Worm (Caenorhabditis elegans) whole organism, L1 larva: ENCODE measurements around the gene F31F4.11.

Experiments
- C16A3.4 ChIP-seq: fragments of 150-350 bp; optimal IDR thresholded peaks from 2 replicates; lab custom pipeline; 2014; ENCODE audit warnings: missing biosample characterization, missing genetic modification characterization
- F16B12.6 ChIP-seq: fragments of 150-350 bp; optimal IDR thresholded peaks from 2 replicates; lab custom pipeline; 2014; ENCODE audit warnings: missing biosample characterization, missing genetic modification characterization
- ceh-82 ChIP-seq, 3 experiments: fragments of 150-350 bp in 1 of 3; sonication (generic microtip) in 2 of 3; optimal IDR thresholded peaks; 2 replicates each; lab custom pipeline; 2014 to 2017; ENCODE audit warnings: missing biosample characterization in 3 of 3, missing genetic modification characterization in 3 of 3
- ceh-88 ChIP-seq: fragments of 200-800 bp; sonication (Bioruptor generic); IDR thresholded peaks from 2 replicates; pipeline ENCODE4 v1.3.6; 2022; ENCODE audit warnings: missing genetic modification characterization, missing compliant biosample characterization
- ceh-90 ChIP-seq: sonication (generic microtip); optimal IDR thresholded peaks from 2 replicates; lab custom pipeline; 2016; ENCODE audit warnings: missing genetic modification characterization, missing compliant biosample characterization
- dsc-1 ChIP-seq: sonication (generic microtip); optimal IDR thresholded peaks from 2 replicates; lab custom pipeline; 2016; ENCODE audit warnings: mild to moderate bottlenecking, missing genetic modification characterization, missing compliant biosample characterization
- efl-1 ChIP-seq, 4 experiments: fragments of 150-350 bp; optimal IDR thresholded peaks in 3 of 4; peaks in 1 of 4; 1 replicate in 1 of 4; 2 replicates in 3 of 4; lab custom pipeline; 2014; ENCODE audit warnings: missing biosample characterization in 2 of 4, missing genetic modification characterization in 2 of 4, missing genetic modification reagents in 2 of 4
- efl-3 ChIP-seq: fragments of 200-800 bp; sonication (Bioruptor generic); optimal IDR thresholded peaks from 2 replicates; lab custom pipeline; 2018; ENCODE audit warnings: mild to moderate bottlenecking, missing genetic modification characterization, missing compliant biosample characterization
- egl-13 ChIP-seq: sonication (generic microtip); optimal IDR thresholded peaks from 2 replicates; lab custom pipeline; 2016; ENCODE audit warnings: missing genotype, missing genetic modification reagents, missing genetic modification characterization, missing compliant biosample characterization
- egl-27 ChIP-seq, 2 experiments: fragments of 150-350 bp in 1 of 2; sonication (generic microtip); optimal IDR thresholded peaks; 3 replicates each; lab custom pipeline; 2017 to 2018; ENCODE audit warnings: missing biosample characterization in 2 of 2, missing genetic modification characterization in 2 of 2, missing genetic modification reagents in 2 of 2
- elt-2 ChIP-seq: sonication (generic microtip); optimal IDR thresholded peaks from 2 replicates; lab custom pipeline; 2016; ENCODE audit warnings: missing genetic modification characterization, mild to moderate bottlenecking, inconsistent platforms, missing compliant biosample characterization, missing genetic modification reagents
- fkh-10 ChIP-seq: sonication (generic microtip); optimal IDR thresholded peaks from 2 replicates; lab custom pipeline; 2017; ENCODE audit warnings: missing biosample characterization, missing genetic modification reagents, missing genetic modification characterization
- fkh-8 ChIP-seq: sonication (generic microtip); optimal IDR thresholded peaks from 2 replicates; lab custom pipeline; 2016; ENCODE audit warnings: mild to moderate bottlenecking, missing genetic modification characterization, missing compliant biosample characterization
- fos-1 ChIP-seq: fragments of 150-350 bp; optimal IDR thresholded peaks from 2 replicates; lab custom pipeline; 2014; ENCODE audit warnings: missing biosample characterization, missing genetic modification characterization
- hlh-4 ChIP-seq: sonication (generic microtip); optimal IDR thresholded peaks from 2 replicates; lab custom pipeline; 2016; ENCODE audit warnings: mild to moderate bottlenecking, missing genetic modification characterization, missing compliant biosample characterization
- hpl-2 ChIP-seq: fragments of 150-350 bp; optimal IDR thresholded peaks from 2 replicates; lab custom pipeline; 2014; ENCODE audit warnings: missing biosample characterization, missing genetic modification reagents, missing genetic modification characterization
- isw-1 ChIP-seq: fragments of 200-800 bp; sonication (Bioruptor generic); IDR thresholded peaks from 2 replicates; pipeline ENCODE4 v1.3.6; 2022; ENCODE audit warnings: missing genetic modification characterization, missing compliant biosample characterization
- jun-1 ChIP-seq: fragments of 150-350 bp; optimal IDR thresholded peaks from 2 replicates; lab custom pipeline; 2014; ENCODE audit warnings: missing biosample characterization, missing genetic modification reagents, missing genetic modification characterization
- lin-13 ChIP-seq: fragments of 150-350 bp; optimal IDR thresholded peaks from 2 replicates; lab custom pipeline; 2014; ENCODE audit warnings: missing biosample characterization, missing genetic modification reagents, missing genetic modification characterization
- lin-35 ChIP-seq, 2 experiments: fragments of 150-350 bp; optimal IDR thresholded peaks; 2 replicates each; lab custom pipeline; 2014; ENCODE audit warnings: missing biosample characterization in 2 of 2, missing genetic modification characterization in 2 of 2, missing genetic modification reagents in 2 of 2
- lin-39 ChIP-seq: fragments of 150-350 bp; optimal IDR thresholded peaks from 2 replicates; lab custom pipeline; 2014; ENCODE audit warnings: missing biosample characterization, missing genetic modification reagents, missing genetic modification characterization
- lir-3 ChIP-seq: sonication (generic microtip); optimal IDR thresholded peaks from 2 replicates; lab custom pipeline; 2016; ENCODE audit warnings: mild to moderate bottlenecking, missing genetic modification characterization, moderate library complexity, missing compliant biosample characterization; ENCODE audit not compliant: poor library complexity
- lsy-2 ChIP-seq, 2 experiments: fragments of 150-350 bp; optimal IDR thresholded peaks; 2 replicates each; lab custom pipeline; 2014; ENCODE audit warnings: missing biosample characterization in 2 of 2, missing genetic modification characterization in 2 of 2
- mab-9 ChIP-seq: fragments of 200-800 bp; sonication (Bioruptor generic); IDR thresholded peaks from 2 replicates; pipeline ENCODE4 v1.3.6; 2022; ENCODE audit warnings: missing genetic modification reagents, missing genetic modification characterization, missing compliant biosample characterization
- mdl-1 ChIP-seq, 2 experiments: fragments of 150-350 bp; optimal IDR thresholded peaks; 2 replicates each; lab custom pipeline; 2014 to 2017; ENCODE audit warnings: missing biosample characterization in 2 of 2, missing genetic modification characterization in 2 of 2, inconsistent platforms in 1 of 2
- mep-1 ChIP-seq: fragments of 150-350 bp; optimal IDR thresholded peaks from 2 replicates; lab custom pipeline; 2014; ENCODE audit warnings: missing biosample characterization, missing genetic modification characterization
- nhr-11 ChIP-seq: fragments of 150-350 bp; optimal IDR thresholded peaks from 2 replicates; lab custom pipeline; 2014; ENCODE audit warnings: missing biosample characterization, missing genetic modification characterization
- nhr-20 ChIP-seq: sonication (generic microtip); optimal IDR thresholded peaks from 2 replicates; lab custom pipeline; 2016; ENCODE audit warnings: mild to moderate bottlenecking, missing genetic modification characterization, missing compliant biosample characterization
- nhr-237 ChIP-seq: fragments of 150-350 bp; optimal IDR thresholded peaks from 2 replicates; lab custom pipeline; 2014; ENCODE audit warnings: missing biosample characterization, missing genetic modification characterization
- nhr-47 ChIP-seq: sonication (generic microtip); optimal IDR thresholded peaks from 2 replicates; lab custom pipeline; 2016; ENCODE audit warnings: mild to moderate bottlenecking, missing genetic modification characterization, moderate library complexity, missing compliant biosample characterization
- nhr-77 ChIP-seq: fragments of 150-350 bp; optimal IDR thresholded peaks from 2 replicates; lab custom pipeline; 2014; ENCODE audit warnings: missing biosample characterization, missing genetic modification characterization
- nhr-85 ChIP-seq: sonication (generic microtip); peaks from one replicate; lab custom pipeline; 2016; ENCODE audit warnings: missing genetic modification characterization, inconsistent platforms, missing compliant biosample characterization
- rnt-1 ChIP-seq: sonication (generic microtip); optimal IDR thresholded peaks from 2 replicates; lab custom pipeline; 2016; ENCODE audit warnings: mild to moderate bottlenecking, missing genetic modification characterization, moderate library complexity, missing compliant biosample characterization
- skn-1 ChIP-seq: fragments of 150-350 bp; optimal IDR thresholded peaks from 2 replicates; lab custom pipeline; 2014; ENCODE audit warnings: missing biosample characterization, missing genetic modification characterization
- snpc-4 ChIP-seq: fragments of 150-350 bp; optimal IDR thresholded peaks from 2 replicates; lab custom pipeline; 2014; ENCODE audit warnings: missing biosample characterization, missing genetic modification characterization
- snu-23 ChIP-seq: sonication (generic microtip); optimal IDR thresholded peaks from 2 replicates; lab custom pipeline; 2016; ENCODE audit warnings: missing genetic modification characterization, missing compliant biosample characterization
- sox-4 ChIP-seq: sonication (generic microtip); optimal IDR thresholded peaks from 2 replicates; lab custom pipeline; 2016; ENCODE audit warnings: missing genetic modification characterization, missing compliant biosample characterization
- swsn-7 ChIP-seq: sonication (generic microtip); optimal IDR thresholded peaks from 2 replicates; lab custom pipeline; 2016; ENCODE audit warnings: missing genetic modification characterization, missing compliant biosample characterization
- tbx-2 ChIP-seq: sonication (generic microtip); optimal IDR thresholded peaks from 2 replicates; lab custom pipeline; 2016; ENCODE audit warnings: missing genetic modification characterization, missing compliant biosample characterization
- tlp-1 ChIP-seq: fragments of 150-350 bp; optimal IDR thresholded peaks from 2 replicates; lab custom pipeline; 2014; ENCODE audit warnings: missing biosample characterization, missing genetic modification characterization
- unc-130 ChIP-seq: fragments of 150-350 bp; optimal IDR thresholded peaks from 2 replicates; lab custom pipeline; 2017; ENCODE audit warnings: missing biosample characterization, missing genetic modification characterization, inconsistent platforms
- unc-30 ChIP-seq: sonication (generic microtip); optimal IDR thresholded peaks from 2 replicates; lab custom pipeline; 2017; ENCODE audit warnings: missing biosample characterization, missing genetic modification characterization
- unc-62 ChIP-seq: fragments of 150-350 bp; optimal IDR thresholded peaks from 2 replicates; lab custom pipeline; 2014; ENCODE audit warnings: missing biosample characterization, missing genetic modification reagents, missing genetic modification characterization
- unc-86 ChIP-seq: sonication (generic microtip); optimal IDR thresholded peaks from 2 replicates; lab custom pipeline; 2016; ENCODE audit warnings: missing genetic modification characterization, missing compliant biosample characterization
- xbp-1 ChIP-seq: sonication (generic microtip); optimal IDR thresholded peaks from 2 replicates; lab custom pipeline; 2016; ENCODE audit warnings: missing genetic modification characterization, missing compliant biosample characterization
- zag-1 ChIP-seq: fragments of 150-350 bp; optimal IDR thresholded peaks from 2 replicates; lab custom pipeline; 2014; ENCODE audit warnings: missing biosample characterization, missing genetic modification characterization
- zip-4 ChIP-seq: fragments of 200-800 bp; sonication (Bioruptor generic); optimal IDR thresholded peaks from 2 replicates; lab custom pipeline; 2018; ENCODE audit warnings: mild to moderate bottlenecking, missing genetic modification characterization, moderate library complexity, missing compliant biosample characterization
- ztf-11 ChIP-seq, 2 experiments: sonication (generic microtip); optimal IDR thresholded peaks; 2 replicates each; lab custom pipeline; 2016 to 2017; ENCODE audit warnings: missing genetic modification characterization in 2 of 2, missing biosample characterization in 1 of 2, missing compliant biosample characterization in 1 of 2

Gene F31F4.11

DNA sequence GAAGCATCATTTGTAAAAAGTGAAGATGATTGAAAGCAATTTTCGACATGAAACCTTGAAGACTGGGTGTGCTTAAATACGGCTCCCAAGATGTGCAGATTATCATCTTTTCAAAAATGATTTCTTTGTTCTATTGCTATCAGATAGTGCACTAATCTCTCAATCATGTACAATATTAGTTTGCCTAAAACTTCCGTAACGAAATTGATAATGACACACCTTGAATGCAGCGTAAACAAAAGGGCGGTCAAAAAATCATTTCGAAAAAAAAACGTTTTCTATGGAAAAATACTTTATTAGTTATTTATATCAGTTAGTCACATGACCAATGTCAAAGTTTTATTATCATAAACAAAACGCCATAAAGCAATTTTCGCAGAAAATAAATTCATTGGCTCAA lies 41.3 kb downstream of the F31F4.11 start, which contains the start of gene F48G7.5:
Gene F48G7.5 (minus strand): TSS at position 34 of the 400 bp plus-strand sequence.
- TF ChIP-seq efl-3 (GFP tag; lab: Kevin White, UChicago) (no peak), elt-2 (tag; lab: Kevin White, UChicago) (peak; percentile 29)

DNA sequence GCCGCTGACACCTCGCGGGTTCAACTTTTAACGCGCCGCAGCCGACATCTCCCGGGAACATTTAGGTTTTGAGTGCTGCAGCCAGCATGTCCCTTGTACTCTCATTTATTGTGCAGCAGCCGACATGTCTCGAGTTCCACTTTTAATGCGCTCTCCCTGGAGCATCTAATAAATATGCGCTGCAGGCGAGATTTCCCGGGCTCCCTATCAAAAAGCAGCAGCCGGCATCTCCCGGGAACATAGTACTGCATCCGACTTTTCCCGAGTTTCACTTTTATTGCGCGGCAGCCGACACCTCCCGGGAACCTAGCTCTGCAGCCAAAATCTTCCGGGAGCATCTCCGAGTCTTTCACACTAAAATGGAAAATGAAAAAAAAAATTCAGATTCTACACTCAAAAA lies 43.2 kb downstream of the F31F4.11 start:
- no peak for TF ChIP-seq egl-13
- TF ChIP-seq unc-130 (tag; lab: Kevin White, UChicago), result no peak
- TF ChIP-seq snpc-4 (tag; lab: Kevin White, UChicago), result no peak
- TF ChIP-seq fos-1 (tag; lab: Kevin White, UChicago), result no peak
- TF ChIP-seq hlh-4, result no peak
- TF ChIP-seq lin-13 (GFP tag; lab: Kevin White, UChicago), result no peak
- TF ChIP-seq skn-1 (tag; lab: Kevin White, UChicago), result no peak
- TF ChIP-seq ceh-90, result no peak
- TF ChIP-seq nhr-11 (tag; lab: Kevin White, UChicago), result no peak
- no peak for TF ChIP-seq nhr-47
- no peak for TF ChIP-seq C16A3.4 (tag; lab: Kevin White, UChicago)
- TF ChIP-seq mep-1 (tag; lab: Kevin White, UChicago), result no peak
- no peak for TF ChIP-seq ztf-11 (tag; optimal IDR thresholded peaks at IDR 0.05; lab: Kevin White, UChicago)

DNA sequence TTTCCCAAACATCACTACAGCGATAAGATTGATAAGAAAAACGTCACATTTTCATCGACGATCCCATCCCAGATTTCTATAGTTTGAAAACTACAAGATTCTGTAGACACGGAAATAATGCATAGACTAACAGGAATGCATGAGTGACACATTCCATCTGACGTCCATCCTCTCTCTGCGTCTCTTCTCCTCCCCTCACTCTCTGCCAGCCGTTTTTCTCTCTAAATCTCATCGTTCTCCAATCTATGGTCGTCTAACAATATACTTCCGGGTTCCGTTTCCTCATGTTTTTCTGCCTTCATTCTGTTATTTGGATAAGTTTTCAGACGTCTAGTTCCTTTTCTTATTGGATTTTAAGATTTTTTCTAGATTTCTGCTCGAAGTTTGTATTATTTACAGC lies 45.2 kb downstream of the F31F4.11 start, which contains the start of gene F48G7.4:
Gene F48G7.4 (plus strand): TSS at position 400 of the 400 bp plus-strand sequence.
- no peak for TF ChIP-seq unc-130 (tag; lab: Kevin White, UChicago)
- TF ChIP-seq ceh-88 (GFP tag; lab: Robert Waterston, UW), result no peak
- peak; percentile 15 for TF ChIP-seq lin-13 (GFP tag; lab: Kevin White, UChicago)
- peak; percentile 62 for TF ChIP-seq lir-3 (tag; lab: Kevin White, UChicago)
- TF ChIP-seq rnt-1 (tag; lab: Kevin White, UChicago), result peak; percentile 67
- no peak for TF ChIP-seq tlp-1 (tag; lab: Kevin White, UChicago)
- TF ChIP-seq snu-23 (GFP tag; lab: Kevin White, UChicago), result peak; percentile 86
- TF ChIP-seq egl-27 (tag; optimal IDR thresholded peaks at IDR 0.05; lab: Kevin White, UChicago), result peak in 1 of 2 experiments; percentile 45
- peak; percentile 95 for TF ChIP-seq nhr-85 (tag; lab: Kevin White, UChicago)
- TF ChIP-seq lsy-2 (tag; optimal IDR thresholded peaks at IDR 0.05; lab: Kevin White, UChicago), result peak in 1 of 2 experiments; percentile 72
- peak; percentile 86 for TF ChIP-seq nhr-47
- TF ChIP-seq unc-62 (GFP tag; lab: Kevin White, UChicago), result no peak
- peak; percentile 73 for TF ChIP-seq nhr-11 (tag; lab: Kevin White, UChicago)
- peak; percentile 13 for TF ChIP-seq sox-4
- no peak for TF ChIP-seq lin-39 (tag; lab: Kevin White, UChicago)
- TF ChIP-seq isw-1 (GFP tag; lab: Robert Waterston, UW), result peak; percentile 33
- TF ChIP-seq mab-9 (GFP tag; lab: Robert Waterston, UW), result no peak
- TF ChIP-seq elt-2 (tag; lab: Kevin White, UChicago), result no peak
- peak; percentile 52 to 64 for TF ChIP-seq lin-35 (GFP tag; optimal IDR thresholded peaks at IDR 0.05; lab: Kevin White, UChicago)
- TF ChIP-seq F16B12.6 (tag; lab: Kevin White, UChicago), result peak; percentile 5
- TF ChIP-seq snpc-4 (tag; lab: Kevin White, UChicago), result peak; percentile 13
- peak; percentile 64 for TF ChIP-seq jun-1 (tag; lab: Kevin White, UChicago)
- peak; percentile 38 for TF ChIP-seq fkh-10
- peak; percentile 64 for TF ChIP-seq xbp-1 (tag; lab: Kevin White, UChicago)
- TF ChIP-seq nhr-20 (tag; lab: Kevin White, UChicago), result peak; percentile 91
- TF ChIP-seq swsn-7 (tag; lab: Kevin White, UChicago), result peak; percentile 78
- TF ChIP-seq mdl-1 (tag; optimal IDR thresholded peaks at IDR 0.05; lab: Kevin White, UChicago), result peak in 1 of 2 experiments; percentile 11
- TF ChIP-seq nhr-237, result peak; percentile 68
- no peak for TF ChIP-seq unc-30
- peak; percentile 25 for TF ChIP-seq mep-1 (tag; lab: Kevin White, UChicago)
- TF ChIP-seq egl-13, result peak; percentile 55
- peak; percentile 73 to 75 for TF ChIP-seq efl-1 (optimal IDR thresholded peaks at IDR 0.05; lab: Kevin White, UChicago)
- TF ChIP-seq efl-1 (GFP tag; optimal IDR thresholded peaks at IDR 0.05 in 1 of 2; lab: Kevin White, UChicago), result peak in 1 of 2 experiments; percentile 47
- peak; percentile 69 to 90 (median 76) for TF ChIP-seq ceh-82 (tag; optimal IDR thresholded peaks at IDR 0.05; lab: Kevin White, UChicago)
- TF ChIP-seq dsc-1, result peak; percentile 60
- peak; percentile 90 for TF ChIP-seq unc-86
- TF ChIP-seq zag-1 (tag; lab: Kevin White, UChicago), result peak; percentile 26
- TF ChIP-seq nhr-77 (tag; lab: Kevin White, UChicago), result peak; percentile 23
- peak; percentile 86 for TF ChIP-seq tbx-2 (tag; lab: Kevin White, UChicago)
- no peak for TF ChIP-seq hpl-2
- TF ChIP-seq zip-4 (GFP tag; lab: Kevin White, UChicago), result no peak
- TF ChIP-seq fkh-8, result peak; percentile 91
